Fruit fly (Drosophila melanogaster) whole organism, embryonic: ENCODE data around the gene CG7514.

Experiments
- CG15696 ChIP-seq: fragments of 200-800 bp; sonication (Bioruptor generic); optimal IDR thresholded peaks from 2 replicates; lab custom pipeline; 2019; ENCODE audit warnings: missing biosample characterization, mild to moderate bottlenecking, missing genetic modification characterization, moderate library complexity
- CG17802 ChIP-seq: fragments of 200-800 bp; sonication (Bioruptor generic); optimal IDR thresholded peaks from 2 replicates; lab custom pipeline; 2018; ENCODE audit warnings: missing biosample characterization, mild to moderate bottlenecking, missing genetic modification characterization, moderate library complexity
- CG5245 ChIP-seq: fragments of 200-800 bp; sonication (Bioruptor generic); optimal IDR thresholded peaks from 3 replicates; lab custom pipeline; 2016; ENCODE audit warnings: missing biosample characterization, missing genetic modification characterization
- HLH54F ChIP-seq: fragments of 200-800 bp; sonication (Bioruptor generic); optimal IDR thresholded peaks from 3 replicates; lab custom pipeline; 2016; ENCODE audit warnings: missing biosample characterization, missing genetic modification characterization
- h ChIP-seq: fragments of >200 bp; optimal IDR thresholded peaks from 2 replicates; lab custom pipeline; 2017
- mld ChIP-seq: fragments of 200-800 bp; sonication (Bioruptor generic); IDR thresholded peaks from 3 replicates; pipeline ENCODE4 v1.3.6; 2022; ENCODE audit warnings: missing biosample characterization, missing genetic modification characterization; ENCODE audit not compliant: partially characterized antibody

DNA sequence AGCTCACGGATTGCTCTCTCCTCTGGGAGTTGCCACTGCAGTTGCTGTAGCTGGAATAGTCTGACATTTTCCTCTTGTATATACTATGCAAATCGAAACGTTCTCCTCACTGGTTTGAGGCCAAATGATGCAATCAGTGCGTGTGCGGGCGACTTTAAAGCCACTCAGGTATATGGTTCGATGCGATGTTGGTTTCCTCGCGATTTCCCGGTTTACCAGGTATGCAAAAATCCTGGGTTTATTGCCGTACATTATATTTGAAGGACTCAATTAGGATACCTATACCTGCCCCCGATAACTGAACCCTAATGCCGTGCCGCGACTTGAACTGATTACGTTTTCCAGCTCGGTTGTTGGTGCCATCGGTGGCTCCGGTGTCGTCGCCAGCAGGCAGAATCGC is 21.2 kb upstream of the CG7514 start, which contains the start of gene CG13712:
- TF ChIP-seq CG15696 (tag; lab: Kevin White, UChicago) (no peak), CG5245 (GFP tag; lab: Kevin White, UChicago) (no peak), HLH54F (GFP tag; lab: Kevin White, UChicago) (no peak), CG17802 (tag; lab: Kevin White, UChicago) (no peak), h (lab: Kevin White, UChicago) (no peak), mld (GFP tag; lab: Robert Waterston, UW) (no peak)
